Fruit fly (Drosophila melanogaster) whole organism, adult: ENCODE measurements around the gene FASN2.

Experiments used
- CG11617 ChIP-seq: fragments of 200-800 bp; sonication (Bioruptor generic); optimal IDR thresholded peaks from 2 replicates; lab custom pipeline; 2017; ENCODE audit warnings: mild to moderate bottlenecking, missing biosample characterization, missing genetic modification reagents, missing genetic modification characterization
- CG33017 ChIP-seq: fragments of 200-800 bp; sonication (Bioruptor generic); optimal IDR thresholded peaks from 2 replicates; lab custom pipeline; 2018; ENCODE audit warnings: missing biosample characterization, mild to moderate bottlenecking, missing genetic modification characterization, moderate library complexity
- CG7101 ChIP-seq: fragments of 200-800 bp; sonication (Bioruptor generic); optimal IDR thresholded peaks from 2 replicates; lab custom pipeline; 2018; ENCODE audit warnings: missing biosample characterization, mild to moderate bottlenecking, missing genetic modification characterization, moderate library complexity
- Clk ChIP-seq: fragments of 200-800 bp; sonication (Bioruptor generic); optimal IDR thresholded peaks from 2 replicates; lab custom pipeline; 2017; ENCODE audit warnings: missing biosample characterization, missing genetic modification characterization
- cic ChIP-seq: fragments of 200-800 bp; sonication (Bioruptor generic); optimal IDR thresholded peaks from 2 replicates; lab custom pipeline; 2017; ENCODE audit warnings: missing biosample characterization, mild to moderate bottlenecking, missing genetic modification characterization, moderate library complexity
- cnc ChIP-seq, 2 experiments: fragments of >200 bp; optimal IDR thresholded peaks; 2 replicates each; lab custom pipeline; 2017
- kay ChIP-seq: fragments of 200-800 bp; sonication (Bioruptor generic); peaks from one replicate; lab custom pipeline; 2016; ENCODE audit warnings: missing biosample characterization, missing genetic modification characterization, borderline replicate concordance
- ovo ChIP-seq: fragments of 200-800 bp; sonication (Bioruptor generic); optimal IDR thresholded peaks from 2 replicates; lab custom pipeline; 2016; ENCODE audit warnings: missing biosample characterization, missing genetic modification characterization
- pad ChIP-seq: fragments of 200-800 bp; sonication (Bioruptor generic); optimal IDR thresholded peaks from 3 replicates; lab custom pipeline; 2017; ENCODE audit warnings: missing biosample characterization, missing genetic modification characterization, mild to moderate bottlenecking, moderate library complexity, missing genetic modification reagents
- toe ChIP-seq: fragments of 200-800 bp; sonication (Bioruptor generic); optimal IDR thresholded peaks from 2 replicates; lab custom pipeline; 2016; ENCODE audit warnings: missing biosample characterization, missing genetic modification characterization

- no peak for TF ChIP-seq CG7101 (tag; lab: Kevin White, UChicago)
- no peak for TF ChIP-seq cic (GFP tag; lab: Kevin White, UChicago)
- TF ChIP-seq toe (GFP tag; lab: Kevin White, UChicago): no peak
- no peak for TF ChIP-seq ovo (GFP tag; lab: Kevin White, UChicago)
- no peak for TF ChIP-seq CG33017 (tag; lab: Kevin White, UChicago)
- TF ChIP-seq kay (GFP tag; lab: Kevin White, UChicago): no peak
- no peak for TF ChIP-seq cnc (optimal IDR thresholded peaks at IDR 0.05; lab: Kevin White, UChicago)
- TF ChIP-seq pad: no peak
- TF ChIP-seq Clk (GFP tag; lab: Kevin White, UChicago): no peak
- TF ChIP-seq CG11617 (GFP tag; lab: Kevin White, UChicago): no peak
These were observed 48.8 kb downstream of the FASN2 start for dm6 chr2L:3092535-3092934.
